Worm (Caenorhabditis elegans) whole organism, early embryonic: ENCODE data around the gene T04C9.1.

ENCODE experiments used
- B0310.2 ChIP-seq: sonication (generic microtip); optimal IDR thresholded peaks from 2 replicates; lab custom pipeline; 2016; ENCODE audit warnings: mild to moderate bottlenecking, missing genetic modification characterization, missing compliant biosample characterization
- F13C5.2 ChIP-seq: sonication (generic microtip); optimal IDR thresholded peaks from 2 replicates; lab custom pipeline; 2017; ENCODE audit warnings: mild to moderate bottlenecking, missing genetic modification characterization, inconsistent platforms, missing compliant biosample characterization
- aly-1 ChIP-seq: sonication (generic microtip); optimal IDR thresholded peaks from 2 replicates; lab custom pipeline; 2016; ENCODE audit warnings: missing genetic modification characterization, missing compliant biosample characterization
- ama-1 ChIP-seq: fragments of 150-350 bp; optimal IDR thresholded peaks from 2 replicates; lab custom pipeline; 2014
- ceh-13 ChIP-seq: fragments of 200-800 bp; sonication (Bioruptor generic); optimal IDR thresholded peaks from 2 replicates; lab custom pipeline; 2018; ENCODE audit warnings: mild to moderate bottlenecking, missing genetic modification characterization, missing compliant biosample characterization
- ceh-36 ChIP-seq: sonication (generic microtip); optimal IDR thresholded peaks from 2 replicates; lab custom pipeline; 2016; ENCODE audit warnings: missing genetic modification characterization, inconsistent platforms, missing compliant biosample characterization
- ets-7 ChIP-seq: sonication (generic microtip); optimal IDR thresholded peaks from 2 replicates; lab custom pipeline; 2016; ENCODE audit warnings: missing genotype, missing genetic modification characterization, missing compliant biosample characterization
- flt-1 ChIP-seq: fragments of 200-800 bp; sonication (Bioruptor generic); IDR thresholded peaks from 2 replicates; pipeline ENCODE4 v1.3.6; 2022; ENCODE audit warnings: missing genetic modification characterization, missing compliant biosample characterization
- hmbx-1 ChIP-seq: sonication (generic microtip); optimal IDR thresholded peaks from 2 replicates; lab custom pipeline; 2016; ENCODE audit warnings: mild to moderate bottlenecking, missing genetic modification characterization, missing compliant biosample characterization
- hmg-4 ChIP-seq: fragments of 200-800 bp; sonication (Bioruptor generic); optimal IDR thresholded peaks from 2 replicates; lab custom pipeline; 2018; ENCODE audit warnings: mild to moderate bottlenecking, missing genetic modification characterization, missing compliant biosample characterization
- hnd-1 ChIP-seq: sonication (generic microtip); optimal IDR thresholded peaks from 2 replicates; lab custom pipeline; 2016; ENCODE audit warnings: missing genetic modification characterization, missing compliant biosample characterization
- pes-1 ChIP-seq: fragments of 200-800 bp; sonication (Bioruptor generic); IDR thresholded peaks from 2 replicates; pipeline ENCODE4 v1.3.6; 2022; ENCODE audit warnings: missing genetic modification reagents, missing genetic modification characterization, missing compliant biosample characterization
- scrt-1 ChIP-seq: fragments of 200-800 bp; sonication (Bioruptor generic); IDR thresholded peaks from 2 replicates; pipeline ENCODE4 v1.3.6; 2022; ENCODE audit warnings: missing genetic modification characterization, missing compliant biosample characterization
- sea-1 ChIP-seq: fragments of 200-800 bp; sonication (Bioruptor generic); conservative IDR thresholded peaks from 2 replicates; pipeline ENCODE4 v1.3.6; 2022; ENCODE audit warnings: missing genetic modification characterization, missing compliant biosample characterization
- tbx-11 ChIP-seq: fragments of 200-800 bp; sonication (Bioruptor generic); IDR thresholded peaks from 2 replicates; pipeline ENCODE4 v1.3.6; 2022; ENCODE audit warnings: missing genetic modification characterization, missing compliant biosample characterization
- tbx-37 ChIP-seq: fragments of 200-800 bp; sonication (Bioruptor generic); conservative IDR thresholded peaks from 2 replicates; pipeline ENCODE4 v1.3.6; 2022; ENCODE audit warnings: missing genetic modification reagents, missing genetic modification characterization, missing compliant biosample characterization
- tra-4 ChIP-seq: sonication (generic microtip); optimal IDR thresholded peaks from 2 replicates; lab custom pipeline; 2017; ENCODE audit warnings: missing genetic modification characterization, missing compliant biosample characterization

Gene T04C9.1

ce11 chrIII:5992913-5993312, at the start of gene T04C9.1:
T04C9.1 (plus strand) TSS chrIII:5993213.
- TF ChIP-seq F13C5.2 (tag; lab: Kevin White, UChicago) = no peak
- no peak for TF ChIP-seq flt-1 (GFP tag; lab: Robert Waterston, UW)
- TF ChIP-seq hnd-1 (tag; lab: Kevin White, UChicago) = no peak
- TF ChIP-seq ama-1 (lab: Kevin White, UChicago) = no peak
- TF ChIP-seq ceh-13 = no peak
- TF ChIP-seq tbx-11 (GFP tag; lab: Robert Waterston, UW) = no peak
- TF ChIP-seq ets-7 = no peak
- TF ChIP-seq tra-4 = no peak
- no peak for TF ChIP-seq hmg-4
- no peak for TF ChIP-seq tbx-37 (GFP tag; lab: Robert Waterston, UW)
- no peak for TF ChIP-seq sea-1
- no peak for TF ChIP-seq B0310.2
- TF ChIP-seq aly-1 (tag; lab: Kevin White, UChicago) = no peak
- no peak for TF ChIP-seq scrt-1

ce11 chrIII:5943368-5944180, 49.4 kb upstream of the T04C9.1 start:
- TF ChIP-seq flt-1 (GFP tag; lab: Robert Waterston, UW) (peak; percentile 20; the same call in 1 of the 2 replicates), sea-1 (peak; percentile 18; the same call in 1 of the 2 replicates), ceh-36 (tag; lab: Kevin White, UChicago) (no peak), tbx-37 (GFP tag; lab: Robert Waterston, UW) (no peak), scrt-1 (no peak), F13C5.2 (tag; lab: Kevin White, UChicago) (no peak), hmg-4 (peak; percentile 12), aly-1 (tag; lab: Kevin White, UChicago) (no peak), ceh-13 (no peak)

- TF ChIP-seq flt-1 (GFP tag; lab: Robert Waterston, UW) (no peak), B0310.2 (no peak), hmg-4 (no peak), pes-1 (GFP tag; lab: Robert Waterston, UW) (no peak), ceh-36 (tag; lab: Kevin White, UChicago) (no peak), ceh-13 (no peak), ama-1 (lab: Kevin White, UChicago) (no peak), ets-7 (no peak), sea-1 (no peak), scrt-1 (no peak), aly-1 (tag; lab: Kevin White, UChicago) (no peak), hmbx-1 (no peak), tbx-11 (GFP tag; lab: Robert Waterston, UW) (no peak), F13C5.2 (tag; lab: Kevin White, UChicago) (no peak), tra-4 (no peak), hnd-1 (tag; lab: Kevin White, UChicago) (no peak)
These were observed 47.1 kb upstream of the T04C9.1 start, which contains the start of gene F25B5.5 for ce11 chrIII:5945865-5946264. F25B5.5 (minus strand) TSS chrIII:5946124.

- TF ChIP-seq pes-1 (GFP tag; lab: Robert Waterston, UW) (no peak), flt-1 (GFP tag; lab: Robert Waterston, UW) (no peak), tra-4 (no peak), sea-1 (no peak), tbx-11 (GFP tag; lab: Robert Waterston, UW) (no peak)
These were observed 44.7 kb upstream of the T04C9.1 start, which contains the start of the genes F25B5.6 and F25B5.3 for ce11 chrIII:5948162-5948933. F25B5.6 (minus strand) TSS chrIII:5948733. F25B5.3 (plus strand) TSS chrIII:5948883.

- no peak for TF ChIP-seq tra-4
- no peak for TF ChIP-seq aly-1 (tag; lab: Kevin White, UChicago)
- TF ChIP-seq tbx-37 (GFP tag; lab: Robert Waterston, UW) = no peak
- no peak for TF ChIP-seq scrt-1
- no peak for TF ChIP-seq pes-1 (GFP tag; lab: Robert Waterston, UW)
- TF ChIP-seq hmg-4 = no peak
- TF ChIP-seq ama-1 (lab: Kevin White, UChicago) = no peak
- TF ChIP-seq ets-7 = no peak
- TF ChIP-seq ceh-13 = no peak
- no peak for TF ChIP-seq tbx-11 (GFP tag; lab: Robert Waterston, UW)
- TF ChIP-seq sea-1 = no peak
- no peak for TF ChIP-seq flt-1 (GFP tag; lab: Robert Waterston, UW)
- no peak for TF ChIP-seq F13C5.2 (tag; lab: Kevin White, UChicago)
- TF ChIP-seq hmbx-1 = no peak
- TF ChIP-seq B0310.2 = no peak
These were observed 44.0 kb upstream of the T04C9.1 start for ce11 chrIII:5948986-5949385.

- TF ChIP-seq flt-1 (GFP tag; lab: Robert Waterston, UW) (no peak), pes-1 (GFP tag; lab: Robert Waterston, UW) (no peak), B0310.2 (no peak), hnd-1 (tag; lab: Kevin White, UChicago) (no peak), tra-4 (no peak), ets-7 (no peak), hmbx-1 (no peak), ama-1 (lab: Kevin White, UChicago) (no peak), ceh-13 (no peak), aly-1 (tag; lab: Kevin White, UChicago) (no peak), F13C5.2 (tag; lab: Kevin White, UChicago) (no peak), hmg-4 (no peak), tbx-11 (GFP tag; lab: Robert Waterston, UW) (no peak)
These were observed 43.2 kb upstream of the T04C9.1 start for ce11 chrIII:5949817-5950216.

- no peak for TF ChIP-seq ama-1 (lab: Kevin White, UChicago)
- no peak for TF ChIP-seq aly-1 (tag; lab: Kevin White, UChicago)
- no peak for TF ChIP-seq ets-7
- no peak for TF ChIP-seq tra-4
- TF ChIP-seq flt-1 (GFP tag; lab: Robert Waterston, UW) = no peak
- no peak for TF ChIP-seq ceh-36 (tag; lab: Kevin White, UChicago)
- no peak for TF ChIP-seq ceh-13
- no peak for TF ChIP-seq scrt-1
- TF ChIP-seq tbx-11 (GFP tag; lab: Robert Waterston, UW) = no peak
- TF ChIP-seq sea-1 = no peak
- TF ChIP-seq hmg-4 = no peak
- TF ChIP-seq B0310.2 = no peak
- TF ChIP-seq F13C5.2 (tag; lab: Kevin White, UChicago) = no peak
- no peak for TF ChIP-seq tbx-37 (GFP tag; lab: Robert Waterston, UW)
- no peak for TF ChIP-seq hmbx-1
- no peak for TF ChIP-seq pes-1 (GFP tag; lab: Robert Waterston, UW)
- TF ChIP-seq hnd-1 (tag; lab: Kevin White, UChicago) = no peak
These were observed 42.2 kb upstream of the T04C9.1 start for ce11 chrIII:5950756-5951345.
